Worm (Caenorhabditis elegans) whole organism, L4 larva: ENCODE measurements around the gene gst-17.

Source experiments
- F10B5.3 ChIP-seq: sonication (generic microtip); optimal IDR thresholded peaks from 2 replicates; lab custom pipeline; 2016; ENCODE audit warnings: mild to moderate bottlenecking, missing genetic modification characterization, missing compliant biosample characterization
- F49E8.2 ChIP-seq: sonication (generic microtip); optimal IDR thresholded peaks from 2 replicates; lab custom pipeline; 2016; ENCODE audit warnings: missing compliant biosample characterization, mild to moderate bottlenecking, missing genetic modification characterization, borderline replicate concordance
- T20F7.1 ChIP-seq: fragments of 200-800 bp; sonication (Bioruptor generic); optimal IDR thresholded peaks from 2 replicates; lab custom pipeline; 2018; ENCODE audit warnings: mild to moderate bottlenecking, missing genetic modification characterization, missing compliant biosample characterization
- T26A8.4 ChIP-seq: fragments of 200-800 bp; sonication (Bioruptor generic); IDR thresholded peaks from 2 replicates; pipeline ENCODE4 v1.3.6; 2022; ENCODE audit warnings: missing genetic modification characterization, missing compliant biosample characterization
- Y105C5A.15 ChIP-seq: fragments of 200-800 bp; sonication (Bioruptor generic); IDR thresholded peaks from 2 replicates; pipeline ENCODE4 v1.3.6; 2022; ENCODE audit warnings: missing genetic modification characterization, missing compliant biosample characterization
- aha-1 ChIP-seq: fragments of 150-350 bp; peaks from one replicate; lab custom pipeline; 2014; ENCODE audit warnings: missing biosample characterization, missing genetic modification characterization
- ceh-20 ChIP-seq: fragments of 200-800 bp; sonication (Bioruptor generic); IDR thresholded peaks from 2 replicates; pipeline ENCODE4 v1.3.6; 2022; ENCODE audit warnings: missing genetic modification reagents, missing genetic modification characterization, missing compliant biosample characterization
- ceh-28 ChIP-seq: fragments of 150-350 bp; optimal IDR thresholded peaks from 2 replicates; lab custom pipeline; 2014; ENCODE audit warnings: missing biosample characterization, missing genetic modification reagents, missing genetic modification characterization
- ceh-62 ChIP-seq: sonication (generic microtip); optimal IDR thresholded peaks from 2 replicates; lab custom pipeline; 2017; ENCODE audit warnings: missing biosample characterization, missing genetic modification characterization
- cey-2 ChIP-seq: sonication (generic microtip); optimal IDR thresholded peaks from 3 replicates; lab custom pipeline; 2017; ENCODE audit warnings: missing genetic modification characterization, mild to moderate bottlenecking, missing compliant biosample characterization, antibody characterized with exemption, borderline replicate concordance; ENCODE audit not compliant: insufficient read depth
- daf-8 ChIP-seq: fragments of 200-800 bp; sonication (Bioruptor generic); IDR thresholded peaks from 2 replicates; pipeline ENCODE4 v1.3.6; 2022; ENCODE audit warnings: missing genetic modification characterization, missing compliant biosample characterization
- dmd-6 ChIP-seq: fragments of 200-800 bp; sonication (Bioruptor generic); IDR thresholded peaks from 2 replicates; pipeline ENCODE4 v1.3.6; 2022; ENCODE audit warnings: missing genetic modification reagents, missing genetic modification characterization, missing compliant biosample characterization
- dpl-1 ChIP-seq: fragments of 150-350 bp; optimal IDR thresholded peaks from 2 replicates; lab custom pipeline; 2014; ENCODE audit warnings: missing biosample characterization, missing genetic modification reagents, missing genetic modification characterization
- egl-43 ChIP-seq: fragments of 200-800 bp; sonication (Bioruptor generic); IDR thresholded peaks from 2 replicates; pipeline ENCODE4 v1.3.6; 2022; ENCODE audit warnings: missing genetic modification reagents, missing genetic modification characterization, missing compliant biosample characterization
- gei-8 ChIP-seq: fragments of 200-800 bp; sonication (Bioruptor generic); optimal IDR thresholded peaks from 2 replicates; lab custom pipeline; 2018; ENCODE audit warnings: mild to moderate bottlenecking, missing genetic modification characterization, missing compliant biosample characterization
- hlh-11 ChIP-seq: fragments of 200-800 bp; sonication (Bioruptor generic); optimal IDR thresholded peaks from 2 replicates; lab custom pipeline; 2018; ENCODE audit warnings: mild to moderate bottlenecking, missing genetic modification characterization, missing compliant biosample characterization
- hlh-30 ChIP-seq: sonication (generic microtip); optimal IDR thresholded peaks from 2 replicates; lab custom pipeline; 2017; ENCODE audit warnings: antibody characterized with exemption, mild to moderate bottlenecking, missing genetic modification characterization, missing compliant biosample characterization; ENCODE audit not compliant: insufficient read depth
- lir-3 ChIP-seq: sonication (generic microtip); optimal IDR thresholded peaks from 2 replicates; lab custom pipeline; 2016; ENCODE audit warnings: mild to moderate bottlenecking, missing genetic modification characterization, missing compliant biosample characterization
- lsy-2 ChIP-seq, 2 experiments: fragments of 150-350 bp in 1 of 2; sonication (generic microtip) in 1 of 2; optimal IDR thresholded peaks; 2 replicates each; lab custom pipeline; 2014 to 2017; ENCODE audit warnings: missing biosample characterization in 2 of 2, missing genetic modification characterization in 2 of 2
- madf-9 ChIP-seq: fragments of 200-800 bp; sonication (Bioruptor generic); conservative IDR thresholded peaks from 2 replicates; pipeline ENCODE4 v1.3.6; 2022; ENCODE audit warnings: missing genetic modification reagents, missing genetic modification characterization, missing compliant biosample characterization
- mdl-1 ChIP-seq, 2 experiments: fragments of 150-350 bp in 1 of 2; sonication (generic microtip) in 1 of 2; optimal IDR thresholded peaks; 2 replicates each; lab custom pipeline; 2014 to 2017; ENCODE audit warnings: missing biosample characterization in 2 of 2, missing genetic modification characterization in 2 of 2
- mdt-29 ChIP-seq: fragments of 200-800 bp; sonication (Bioruptor generic); IDR thresholded peaks from 2 replicates; pipeline ENCODE4 v1.3.6; 2022; ENCODE audit warnings: missing genetic modification reagents, missing genetic modification characterization, missing compliant biosample characterization
- mxl-2 ChIP-seq: fragments of 200-800 bp; sonication (Bioruptor generic); conservative IDR thresholded peaks from 2 replicates; pipeline ENCODE4 v1.3.6; 2022; ENCODE audit warnings: missing genetic modification reagents, missing genetic modification characterization, missing compliant biosample characterization
- mxl-3 ChIP-seq: fragments of 200-800 bp; sonication (Bioruptor generic); optimal IDR thresholded peaks from 2 replicates; lab custom pipeline; 2018; ENCODE audit warnings: mild to moderate bottlenecking, missing genetic modification characterization, missing compliant biosample characterization
- nhr-10 ChIP-seq: fragments of 150-350 bp; optimal IDR thresholded peaks from 2 replicates; lab custom pipeline; 2014; ENCODE audit warnings: missing biosample characterization, missing genetic modification characterization
- nhr-102 ChIP-seq: sonication (generic microtip); optimal IDR thresholded peaks from 2 replicates; lab custom pipeline; 2016; ENCODE audit warnings: mild to moderate bottlenecking, missing genetic modification characterization, moderate library complexity, missing compliant biosample characterization
- nhr-237 ChIP-seq: sonication (generic microtip); optimal IDR thresholded peaks from 2 replicates; lab custom pipeline; 2017; ENCODE audit warnings: missing biosample characterization, missing genetic modification characterization
- nhr-25 ChIP-seq: sonication (generic microtip); optimal IDR thresholded peaks from 2 replicates; lab custom pipeline; 2017; ENCODE audit warnings: missing genetic modification characterization, mild to moderate bottlenecking, missing compliant biosample characterization, antibody characterized with exemption, moderate library complexity, borderline replicate concordance; ENCODE audit not compliant: insufficient read depth
- nhr-28 ChIP-seq: fragments of 150-350 bp; optimal IDR thresholded peaks from 2 replicates; lab custom pipeline; 2014; ENCODE audit warnings: missing biosample characterization, missing genetic modification characterization
- nhr-41 ChIP-seq: fragments of 200-800 bp; sonication (Bioruptor generic); IDR thresholded peaks from 2 replicates; pipeline ENCODE4 v1.3.6; 2022; ENCODE audit warnings: missing genetic modification reagents, missing genetic modification characterization, missing compliant biosample characterization
- nhr-42 ChIP-seq: fragments of 200-800 bp; sonication (Bioruptor generic); IDR thresholded peaks from 2 replicates; pipeline ENCODE4 v1.3.6; 2022; ENCODE audit warnings: missing genetic modification characterization, missing compliant biosample characterization
- nhr-48 ChIP-seq: sonication (generic microtip); optimal IDR thresholded peaks from 2 replicates; lab custom pipeline; 2016; ENCODE audit warnings: mild to moderate bottlenecking, missing genetic modification characterization, missing compliant biosample characterization
- nhr-77 ChIP-seq: fragments of 150-350 bp; optimal IDR thresholded peaks from 2 replicates; lab custom pipeline; 2014; ENCODE audit warnings: missing biosample characterization, missing genetic modification characterization
- rbr-2 ChIP-seq: sonication (generic microtip); optimal IDR thresholded peaks from 2 replicates; lab custom pipeline; 2016; ENCODE audit warnings: missing genotype, missing genetic modification characterization, missing compliant biosample characterization
- set-16 ChIP-seq: fragments of 200-800 bp; sonication (Bioruptor generic); IDR thresholded peaks from 2 replicates; pipeline ENCODE4 v1.3.6; 2022; ENCODE audit warnings: missing genetic modification reagents, missing genetic modification characterization, missing compliant biosample characterization
- snpc-1.2 ChIP-seq: fragments of 200-800 bp; sonication (Bioruptor generic); IDR thresholded peaks from 2 replicates; pipeline ENCODE4 v1.3.6; 2022; ENCODE audit warnings: missing genetic modification reagents, missing genetic modification characterization, missing compliant biosample characterization
- spr-3 ChIP-seq: fragments of 200-800 bp; sonication (Bioruptor generic); optimal IDR thresholded peaks from 2 replicates; lab custom pipeline; 2018; ENCODE audit warnings: mild to moderate bottlenecking, missing genetic modification characterization, missing compliant biosample characterization
- tra-1 ChIP-seq: fragments of 200-800 bp; sonication (Bioruptor generic); IDR thresholded peaks from 2 replicates; pipeline ENCODE4 v1.3.6; 2022; ENCODE audit warnings: missing genetic modification reagents, missing genetic modification characterization, missing compliant biosample characterization
- unc-39 ChIP-seq: sonication (generic microtip); optimal IDR thresholded peaks from 2 replicates; lab custom pipeline; 2017; ENCODE audit warnings: missing biosample characterization, missing genetic modification characterization
- unc-62 ChIP-seq, 3 experiments: fragments of 150-350 bp in 1 of 3; sonication (generic microtip); optimal IDR thresholded peaks in 2 of 3; peaks in 1 of 3; 1 replicate in 1 of 3; 2 replicates in 2 of 3; lab custom pipeline; 2014 to 2017; ENCODE audit warnings: missing biosample characterization in 3 of 3, missing genetic modification characterization in 3 of 3, missing genetic modification reagents in 3 of 3, missing genotype in 1 of 3
- zag-1 ChIP-seq: fragments of 150-350 bp; optimal IDR thresholded peaks from 2 replicates; lab custom pipeline; 2014; ENCODE audit warnings: missing biosample characterization, missing genetic modification characterization

Gene gst-17

ce11 chrII:13630690-13631089 lies at the start of gene gst-17, which contains the start of gene gst-18:
gst-17 (minus strand) TSS chrII:13630790.
gst-18 (minus strand) TSS chrII:13630887.
- TF ChIP-seq F10B5.3 (tag; lab: Kevin White, UChicago) (no peak), nhr-41 (no peak), mdl-1 (tag; optimal IDR thresholded peaks at IDR 0.05; lab: Kevin White, UChicago) (no peak), tra-1 (GFP tag; lab: Robert Waterston, UW) (no peak), dpl-1 (no peak), spr-3 (GFP tag; lab: Kevin White, UChicago) (no peak), nhr-28 (tag; lab: Kevin White, UChicago) (no peak), nhr-237 (no peak)
- TF ChIP-seq, all 104 proteins: peak for 0

- TF ChIP-seq unc-62 (GFP tag; optimal IDR thresholded peaks at IDR 0.05 in 1 of 2; lab: Kevin White, UChicago) (peak in 1 of 2 experiments; percentile 68), unc-62 (tag; optimal IDR thresholded peaks at IDR 0.05; lab: Kevin White, UChicago) (no peak), lir-3 (tag; lab: Kevin White, UChicago) (no peak), daf-8 (no peak), Y105C5A.15 (GFP tag; lab: Robert Waterston, UW) (no peak), nhr-77 (tag; lab: Kevin White, UChicago) (peak; percentile 5), rbr-2 (tag; lab: Kevin White, UChicago) (no peak), ceh-20 (GFP tag; lab: Robert Waterston, UW) (0 out of 2 replicates have a peak, but pooled peaks have one; percentile 29), nhr-48 (tag; lab: Kevin White, UChicago) (peak; percentile 85), hlh-30 (peak; percentile 57), mxl-3 (peak; percentile 25), dmd-6 (GFP tag; lab: Robert Waterston, UW) (0 out of 2 replicates have a peak, but pooled peaks have one; percentile 6), lsy-2 (tag; optimal IDR thresholded peaks at IDR 0.05; lab: Kevin White, UChicago) (peak in 1 of 2 experiments; percentile 28), mxl-2 (GFP tag; lab: Robert Waterston, UW) (0 out of 2 replicates have a peak, but pooled peaks have one; percentile 9), nhr-102 (tag; lab: Kevin White, UChicago) (peak; percentile 3), hlh-11 (tag; lab: Kevin White, UChicago) (peak; percentile 41), mdl-1 (tag; optimal IDR thresholded peaks at IDR 0.05; lab: Kevin White, UChicago) (peak in 1 of 2 experiments; percentile 53), aha-1 (tag; lab: Kevin White, UChicago) (peak; percentile 91), nhr-28 (tag; lab: Kevin White, UChicago) (peak; percentile 51), cey-2 (tag; lab: Kevin White, UChicago) (peak; percentile 16)
Observed at ce11 chrII:13679775-13680320, 49.3 kb upstream of the gst-17 start.

DNA sequence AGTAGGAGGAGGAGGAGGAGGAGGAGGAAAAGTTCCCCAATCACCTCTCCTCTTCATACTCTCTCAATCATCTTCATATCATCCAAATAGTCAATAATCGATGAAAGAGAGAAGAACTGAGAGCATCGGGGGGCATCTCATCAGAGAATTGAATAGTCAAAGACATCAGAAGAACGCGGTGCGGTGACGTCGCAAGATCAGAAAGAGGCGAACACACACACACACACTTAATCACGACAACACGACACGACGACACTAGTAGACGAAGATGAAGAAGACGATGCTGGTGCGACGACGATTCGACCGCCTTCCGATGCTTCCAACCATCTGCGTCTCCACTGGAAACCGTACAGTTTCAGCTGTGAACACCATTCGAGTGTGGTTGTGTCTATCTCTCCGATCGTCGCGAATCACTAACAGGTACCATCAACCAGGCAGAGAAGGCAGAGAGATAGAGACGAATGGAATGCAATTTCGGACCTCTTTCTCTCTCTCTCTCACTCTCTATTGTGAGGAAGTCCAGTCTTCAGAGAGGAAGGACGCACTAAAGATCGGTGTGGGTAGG lies 48.0 kb upstream of the gst-17 start:
- TF ChIP-seq nhr-77 (tag; lab: Kevin White, UChicago) (peak; percentile 30), ceh-28 (tag; lab: Kevin White, UChicago) (peak; percentile 12), unc-39 (no peak), mdl-1 (tag; optimal IDR thresholded peaks at IDR 0.05; lab: Kevin White, UChicago) (peak in 1 of 2 experiments; percentile 55), gei-8 (no peak), T26A8.4 (GFP tag; lab: Robert Waterston, UW) (no peak), ceh-62 (tag; lab: Kevin White, UChicago) (no peak), set-16 (peak; percentile 22; the same call in 1 of the 2 replicates), egl-43 (GFP tag; lab: Robert Waterston, UW) (no peak), nhr-48 (tag; lab: Kevin White, UChicago) (peak; percentile 66), mxl-2 (GFP tag; lab: Robert Waterston, UW) (0 out of 2 replicates have a peak, but pooled peaks have one; percentile 18), snpc-1.2 (0 out of 2 replicates have a peak, but pooled peaks have one; percentile 24), hlh-30 (peak; percentile 5), aha-1 (tag; lab: Kevin White, UChicago) (peak; percentile 96), hlh-11 (tag; lab: Kevin White, UChicago) (peak; percentile 87), dmd-6 (GFP tag; lab: Robert Waterston, UW) (peak; percentile 27), mxl-3 (peak; percentile 37), nhr-28 (tag; lab: Kevin White, UChicago) (peak; percentile 54), nhr-42 (GFP tag; lab: Robert Waterston, UW) (0 out of 2 replicates have a peak, but pooled peaks have one; percentile 28), unc-62 (GFP tag; optimal IDR thresholded peaks at IDR 0.05 in 1 of 2; lab: Kevin White, UChicago) (peak in 1 of 2 experiments; percentile 100), unc-62 (tag; optimal IDR thresholded peaks at IDR 0.05; lab: Kevin White, UChicago) (no peak), T20F7.1 (GFP tag; lab: Kevin White, UChicago) (no peak), nhr-10 (tag; lab: Kevin White, UChicago) (peak; percentile 55), F49E8.2 (tag; lab: Kevin White, UChicago) (no peak), mdt-29 (GFP tag; lab: Robert Waterston, UW) (peak; percentile 60; the same call in 1 of the 2 replicates), zag-1 (tag; lab: Kevin White, UChicago) (no peak), nhr-25 (tag; lab: Kevin White, UChicago) (peak; percentile 56), madf-9 (GFP tag; lab: Robert Waterston, UW) (no peak)
